Worm (Caenorhabditis elegans): ENCODE results near the gene fbxa-209.
A peak's percentile ranks its signal among the peaks of the same experiment; 100 is the strongest.

fbxa-209 gene

ce11 chrV:15465032-15465727 lies 38.3 kb upstream of the fbxa-209 start, which contains the start of gene pqn-71 (continued):
- no peak for TF ChIP-seq ama-1 (optimal IDR thresholded peaks at IDR 0.05)
- peak; percentile 89 to 90 for TF ChIP-seq ama-1 (GFP tag; optimal IDR thresholded peaks at IDR 0.05)
- TF ChIP-seq ztf-22 (GFP tag; optimal IDR thresholded peaks at IDR 0.05), result peak; percentile 74
- TF ChIP-seq let-526 (GFP tag; IDR thresholded peaks at IDR 0.05), result peak; percentile 89
- TF ChIP-seq mes-4 (tag; optimal IDR thresholded peaks at IDR 0.05), result peak; percentile 71
- no peak for TF ChIP-seq hlh-26 (GFP tag; conservative IDR thresholded peaks at IDR 0.05)
- peak; percentile 88; the same call in 1 of the 2 replicates for TF ChIP-seq ceh-40 (GFP tag; IDR thresholded peaks at IDR 0.05)
- TF ChIP-seq B0336.3 (GFP tag; IDR thresholded peaks at IDR 0.05), result peak; percentile 94
- TF ChIP-seq akir-1 (GFP tag; optimal IDR thresholded peaks at IDR 0.05), result peak; percentile 0
- TF ChIP-seq nhr-179 (tag; optimal IDR thresholded peaks at IDR 0.05), result peak; percentile 31
- TF ChIP-seq fkh-3 (tag; optimal IDR thresholded peaks at IDR 0.05), result peak; percentile 84
- TF ChIP-seq nhr-27 (tag; optimal IDR thresholded peaks at IDR 0.05), result peak; percentile 88
- peak; percentile 99 for TF ChIP-seq tbp1 (GFP tag; optimal IDR thresholded peaks at IDR 0.05)
- peak; percentile 93 for TF ChIP-seq mxl-1 (tag; optimal IDR thresholded peaks at IDR 0.05)
- peak; percentile 73 for TF ChIP-seq lsl-1 (GFP tag; optimal IDR thresholded peaks at IDR 0.05)
- peak; percentile 82 for TF ChIP-seq C06A6.2 (GFP tag; conservative IDR thresholded peaks at IDR 0.05)
- no peak for TF ChIP-seq F55B11.4 (tag; optimal IDR thresholded peaks at IDR 0.05; ENCODE audit: borderline replicate concordance, insufficient read depth)
- peak; percentile 47 for TF ChIP-seq ccch-3 (GFP tag; optimal IDR thresholded peaks at IDR 0.05)
- TF ChIP-seq somi-1 (GFP tag; optimal IDR thresholded peaks at IDR 0.05), result peak; percentile 91
- TF ChIP-seq dpff-1 (tag; optimal IDR thresholded peaks at IDR 0.05), result peak; percentile 54
- TF ChIP-seq T26A5.8 (tag; optimal IDR thresholded peaks at IDR 0.05), result peak; percentile 90
- TF ChIP-seq rcor-1 (GFP tag; IDR thresholded peaks at IDR 0.05), result peak; percentile 91
- peak; percentile 74 for TF ChIP-seq unc-130 (GFP tag; optimal IDR thresholded peaks at IDR 0.05)
- TF ChIP-seq F52B5.7 (tag; optimal IDR thresholded peaks at IDR 0.05), result peak; percentile 81
- TF ChIP-seq let-607 (tag; optimal IDR thresholded peaks at IDR 0.05), result peak; percentile 75 to 81
- TF ChIP-seq sptf-2 (GFP tag; optimal IDR thresholded peaks at IDR 0.05), result peak; percentile 89
- TF ChIP-seq repo-1 (tag; optimal IDR thresholded peaks at IDR 0.05), result peak; percentile 92
- TF ChIP-seq pha-4 (tag; optimal IDR thresholded peaks at IDR 0.05), result peak; percentile 6
- TF ChIP-seq aptf-2 (GFP tag; conservative IDR thresholded peaks at IDR 0.05), result peak; percentile 60; the same call in 1 of the 2 replicates
- peak; percentile 80; the same call in 1 of the 2 replicates for TF ChIP-seq zfh-2 (GFP tag; conservative IDR thresholded peaks at IDR 0.05)
- no peak for TF ChIP-seq lag-1 (GFP tag; IDR thresholded peaks at IDR 0.05)
- TF ChIP-seq mcd-1 (GFP tag; IDR thresholded peaks at IDR 0.05), result peak; percentile 86
- peak; percentile 99 for TF ChIP-seq him-1 (tag; optimal IDR thresholded peaks at IDR 0.05)
- TF ChIP-seq athp-1 (tag; optimal IDR thresholded peaks at IDR 0.05), result peak; percentile 90
- TF ChIP-seq hmg-20 (GFP tag; IDR thresholded peaks at IDR 0.05), result peak; percentile 89
- TF ChIP-seq zim-3 (tag; optimal IDR thresholded peaks at IDR 0.05), result peak; percentile 87
- no peak for TF ChIP-seq nfya-2 (GFP tag; IDR thresholded peaks at IDR 0.05)
- peak; percentile 56 for TF ChIP-seq F49E8.2 (tag; optimal IDR thresholded peaks at IDR 0.05; ENCODE audit: insufficient read depth)
- TF ChIP-seq bed-2 (GFP tag; IDR thresholded peaks at IDR 0.05), result 0 out of 2 replicates have a peak, but pooled peaks have one; percentile 54
- peak; percentile 88 for TF ChIP-seq Y95B8A.8 (GFP tag; IDR thresholded peaks at IDR 0.05)
- 0 out of 2 replicates have a peak, but pooled peaks have one; percentile 70 for TF ChIP-seq F39B2.1 (GFP tag; IDR thresholded peaks at IDR 0.05)
- peak; percentile 47 for TF ChIP-seq F57A8.1 (GFP tag; optimal IDR thresholded peaks at IDR 0.05)
- peak; percentile 89 for TF ChIP-seq ekl-4 (GFP tag; IDR thresholded peaks at IDR 0.05)
- TF ChIP-seq attf-6 (GFP tag; IDR thresholded peaks at IDR 0.05), result peak; percentile 90
- TF ChIP-seq Y53G8AR.9 (GFP tag; conservative IDR thresholded peaks at IDR 0.05), result peak; percentile 83
- peak; percentile 98 for TF ChIP-seq nhr-90 (tag; optimal IDR thresholded peaks at IDR 0.05)
- peak; percentile 80 for TF ChIP-seq ztf-28 (GFP tag; IDR thresholded peaks at IDR 0.05)
- TF ChIP-seq efl-1 (GFP tag; optimal IDR thresholded peaks at IDR 0.05), result peak; percentile 38
